Worm (Caenorhabditis elegans): ENCODE data around the gene sdc-3.

sdc-3 gene

ce11 chrV:15085335-15085800 lies 37.4 kb upstream of the sdc-3 start, which contains the start of the genes ahsa-1 and C01G10.7 (continued):
- TF ChIP-seq snpc-3.4 (tag; optimal IDR thresholded peaks at IDR 0.05) = peak; percentile 51
- peak; percentile 83 for TF ChIP-seq ztf-6 (GFP tag; IDR thresholded peaks at IDR 0.05)
- TF ChIP-seq nhr-80 (tag; optimal IDR thresholded peaks at IDR 0.05) = peak; percentile 49
- TF ChIP-seq athp-1 (tag; optimal IDR thresholded peaks at IDR 0.05) = peak; percentile 86
- peak; percentile 87 for TF ChIP-seq madf-10 (tag; optimal IDR thresholded peaks at IDR 0.05)
- no peak for TF ChIP-seq snpc-4 (GFP tag; optimal IDR thresholded peaks at IDR 0.05)
- peak in 3 of 4 experiments; percentile 69 to 85 (median 74) for TF ChIP-seq snpc-4 (tag; optimal IDR thresholded peaks at IDR 0.05)
- TF ChIP-seq Y95B8A.8 (GFP tag; IDR thresholded peaks at IDR 0.05) = peak; percentile 81; the same call in 1 of the 2 replicates
- no peak for TF ChIP-seq F57A8.1 (GFP tag; optimal IDR thresholded peaks at IDR 0.05)
- no peak for TF ChIP-seq F52B5.7 (tag; optimal IDR thresholded peaks at IDR 0.05)
- TF ChIP-seq rpc-1 (optimal IDR thresholded peaks at IDR 0.05) = peak; percentile 31
- no peak for TF ChIP-seq rpc-1 (tag; optimal IDR thresholded peaks at IDR 0.05)
- TF ChIP-seq hrde-1 (tag; optimal IDR thresholded peaks at IDR 0.05; ENCODE audit: borderline replicate concordance) = peak; percentile 23
- TF ChIP-seq lsl-1 (GFP tag; optimal IDR thresholded peaks at IDR 0.05) = peak; percentile 68
- no peak for TF ChIP-seq F10E7.11 (tag; optimal IDR thresholded peaks at IDR 0.05)
- TF ChIP-seq K12H6.12 (tag; optimal IDR thresholded peaks at IDR 0.05) = peak; percentile 70
- no peak for TF ChIP-seq dpl-1 (GFP tag; optimal IDR thresholded peaks at IDR 0.05)
- peak; percentile 90 for TF ChIP-seq aptf-2 (GFP tag; conservative IDR thresholded peaks at IDR 0.05)
- TF ChIP-seq mxl-1 (tag; optimal IDR thresholded peaks at IDR 0.05) = no peak
- peak; percentile 88 for TF ChIP-seq D2030.7 (GFP tag; IDR thresholded peaks at IDR 0.05)
- peak; percentile 86 for TF ChIP-seq tlf-1 (GFP tag; optimal IDR thresholded peaks at IDR 0.05)
- TF ChIP-seq dpff-1 (tag; optimal IDR thresholded peaks at IDR 0.05) = no peak
- peak in 1 of 2 experiments; percentile 77 for TF ChIP-seq let-607 (tag; optimal IDR thresholded peaks at IDR 0.05)
- TF ChIP-seq C17E4.6 (GFP tag; IDR thresholded peaks at IDR 0.05) = peak; percentile 48; the same call in 1 of the 2 replicates
- TF ChIP-seq F55B11.4 (tag; optimal IDR thresholded peaks at IDR 0.05; ENCODE audit: borderline replicate concordance, insufficient read depth) = no peak
- no peak for TF ChIP-seq lin-40 (tag; optimal IDR thresholded peaks at IDR 0.05)
- TF ChIP-seq die-1 (tag; optimal IDR thresholded peaks at IDR 0.05) = no peak
- TF ChIP-seq bed-1 (GFP tag; IDR thresholded peaks at IDR 0.05) = no peak
- no peak for TF ChIP-seq mes-4 (tag; optimal IDR thresholded peaks at IDR 0.05)
- TF ChIP-seq zfh-2 (GFP tag; conservative IDR thresholded peaks at IDR 0.05) = no peak
- no peak for TF ChIP-seq hmg-20 (GFP tag; IDR thresholded peaks at IDR 0.05)
- TF ChIP-seq C06A6.2 (GFP tag; conservative IDR thresholded peaks at IDR 0.05) = no peak
- no peak for TF ChIP-seq Y56A3A.18 (GFP tag; IDR thresholded peaks at IDR 0.05)
- TF ChIP-seq F57C9.4 (tag; optimal IDR thresholded peaks at IDR 0.05) = no peak
- no peak for TF ChIP-seq sea-2 (GFP tag; IDR thresholded peaks at IDR 0.05)
- TF ChIP-seq egl-18 (GFP tag; IDR thresholded peaks at IDR 0.05) = no peak
- peak; percentile 82 for TF ChIP-seq lir-1 (GFP tag; conservative IDR thresholded peaks at IDR 0.05)
- no peak for TF ChIP-seq madf-3 (GFP tag; IDR thresholded peaks at IDR 0.05)
- peak; percentile 90 for TF ChIP-seq let-526 (GFP tag; IDR thresholded peaks at IDR 0.05)
- TF ChIP-seq attf-3 (GFP tag; conservative IDR thresholded peaks at IDR 0.05) = peak; percentile 69
- TF ChIP-seq B0336.3 (GFP tag; IDR thresholded peaks at IDR 0.05) = no peak
- peak; percentile 26 for TF ChIP-seq him-1 (tag; optimal IDR thresholded peaks at IDR 0.05)
- no peak for TF ChIP-seq chd-7 (tag; optimal IDR thresholded peaks at IDR 0.05)
- TF ChIP-seq ccch-3 (GFP tag; optimal IDR thresholded peaks at IDR 0.05) = peak; percentile 30
- TF ChIP-seq mel-28 (tag; optimal IDR thresholded peaks at IDR 0.05; ENCODE audit: borderline replicate concordance) = peak; percentile 57
- TF ChIP-seq ceh-40 (GFP tag; IDR thresholded peaks at IDR 0.05) = no peak
- TF ChIP-seq F22D6.2 (tag; optimal IDR thresholded peaks at IDR 0.05) = peak; percentile 52
- TF ChIP-seq nhr-90 (tag; optimal IDR thresholded peaks at IDR 0.05) = no peak
- TF ChIP-seq ztf-25 (GFP tag; IDR thresholded peaks at IDR 0.05) = peak; percentile 71; the same call in 1 of the 2 replicates
